Worm (Caenorhabditis elegans) whole organism, early embryonic: ENCODE results near the gene best-13.

Source experiments
- ama-1 ChIP-seq: fragments of 150-350 bp; optimal IDR thresholded peaks from 2 replicates; lab custom pipeline; 2014
- flt-1 ChIP-seq: fragments of 200-800 bp; sonication (Bioruptor generic); IDR thresholded peaks from 2 replicates; pipeline ENCODE4 v1.3.6; 2022; ENCODE audit warnings: missing genetic modification characterization, missing compliant biosample characterization
- scrt-1 ChIP-seq: fragments of 200-800 bp; sonication (Bioruptor generic); IDR thresholded peaks from 2 replicates; pipeline ENCODE4 v1.3.6; 2022; ENCODE audit warnings: missing genetic modification characterization, missing compliant biosample characterization
- tbx-37 ChIP-seq: fragments of 200-800 bp; sonication (Bioruptor generic); conservative IDR thresholded peaks from 2 replicates; pipeline ENCODE4 v1.3.6; 2022; ENCODE audit warnings: missing genetic modification reagents, missing genetic modification characterization, missing compliant biosample characterization

DNA sequence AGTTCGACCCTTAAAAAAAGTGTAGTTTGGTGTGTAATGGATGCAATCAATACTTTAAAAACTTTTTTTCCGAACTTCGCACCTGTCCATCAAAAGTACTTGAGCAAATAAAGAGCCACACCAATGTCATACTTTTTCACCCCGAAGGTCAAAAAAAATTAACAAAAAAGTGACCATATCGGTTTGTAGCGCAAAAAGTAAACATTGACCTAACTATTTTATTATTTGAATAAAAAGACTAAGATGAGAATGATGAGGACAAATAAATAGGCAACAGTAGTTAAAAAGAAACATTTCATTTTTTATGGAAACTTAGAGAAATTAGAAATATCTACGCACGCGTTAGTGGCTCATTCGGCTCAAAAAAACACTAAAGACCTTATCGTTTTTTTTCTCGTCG, 34.4 kb upstream of the best-13 start:
- no peak for TF ChIP-seq ama-1
- no peak for TF ChIP-seq tbx-37
- no peak for TF ChIP-seq scrt-1 (GFP tag; lab: Robert Waterston, UW)
- TF ChIP-seq flt-1 (GFP tag; lab: Robert Waterston, UW): no peak
